Fruit fly (Drosophila melanogaster) whole organism, prepupa: ENCODE measurements around the gene wuho.
A peak's percentile ranks its signal among the peaks of the same experiment; 100 is the strongest.

Experiments used
- CG15336 ChIP-seq: fragments of 200-800 bp; sonication (Bioruptor generic); IDR thresholded peaks from 2 replicates; pipeline ENCODE4 v1.3.6; 2022; ENCODE audit warnings: missing biosample characterization, missing genetic modification characterization
- CG6276 ChIP-seq: fragments of 200-800 bp; sonication (Bioruptor generic); optimal IDR thresholded peaks from 2 replicates; lab custom pipeline; 2017; ENCODE audit warnings: missing biosample characterization, mild to moderate bottlenecking, missing genetic modification characterization
- Lpt ChIP-seq: fragments of 200-800 bp; sonication (Bioruptor generic); optimal IDR thresholded peaks from 3 replicates; lab custom pipeline; 2016; ENCODE audit warnings: missing biosample characterization, missing genetic modification characterization
- dac ChIP-seq: fragments of 200-800 bp; sonication (Bioruptor generic); optimal IDR thresholded peaks from 2 replicates; lab custom pipeline; 2017; ENCODE audit warnings: missing biosample characterization, mild to moderate bottlenecking, missing genetic modification characterization
- fd59A ChIP-seq: fragments of 200-800 bp; sonication (Bioruptor generic); optimal IDR thresholded peaks from 2 replicates; lab custom pipeline; 2017; ENCODE audit warnings: missing biosample characterization, mild to moderate bottlenecking, missing genetic modification characterization, missing genetic modification reagents
- fkh ChIP-seq: fragments of 200-800 bp; sonication (Bioruptor generic); optimal IDR thresholded peaks from 3 replicates; lab custom pipeline; 2017; ENCODE audit warnings: missing biosample characterization, mild to moderate bottlenecking, missing genetic modification characterization, moderate library complexity
- spab ChIP-seq: fragments of 200-800 bp; sonication (Bioruptor generic); optimal IDR thresholded peaks from 2 replicates; lab custom pipeline; 2017; ENCODE audit warnings: missing biosample characterization, mild to moderate bottlenecking, missing genetic modification characterization, missing genetic modification reagents

- TF ChIP-seq CG6276 (GFP tag; lab: Kevin White, UChicago) (no peak), fd59A (no peak), Lpt (GFP tag; lab: Kevin White, UChicago) (no peak), fkh (no peak), dac (GFP tag; lab: Kevin White, UChicago) (no peak), CG15336 (GFP tag; lab: Robert Waterston, UW) (peak; percentile 57), spab (no peak)
Measured at dm6 chrX:6304203-6304602, 16.3 kb downstream of the wuho start.
